Worm (Caenorhabditis elegans) whole organism, L2 larva: ENCODE results near the gene npr-27.

Experiments used
- R02D3.7 ChIP-seq: fragments of 150-350 bp; optimal IDR thresholded peaks from 2 replicates; lab custom pipeline; 2014; ENCODE audit warnings: missing biosample characterization, missing genetic modification characterization
- Y55F3AM.14 ChIP-seq: fragments of 200-800 bp; sonication (Bioruptor generic); optimal IDR thresholded peaks from 2 replicates; lab custom pipeline; 2018; ENCODE audit warnings: mild to moderate bottlenecking, missing genetic modification characterization, missing compliant biosample characterization
- alr-1 ChIP-seq: fragments of 150-350 bp; optimal IDR thresholded peaks from 2 replicates; lab custom pipeline; 2014; ENCODE audit warnings: missing biosample characterization, missing genetic modification characterization
- ama-1 ChIP-seq: fragments of 150-350 bp; optimal IDR thresholded peaks from 2 replicates; lab custom pipeline; 2018; ENCODE audit warnings: inconsistent platforms
- ceh-16 ChIP-seq: fragments of 150-350 bp; optimal IDR thresholded peaks from 2 replicates; lab custom pipeline; 2014; ENCODE audit warnings: missing biosample characterization, missing genetic modification characterization
- elt-1 ChIP-seq: fragments of 150-350 bp; optimal IDR thresholded peaks from 2 replicates; lab custom pipeline; 2014; ENCODE audit warnings: missing biosample characterization, missing genetic modification characterization
- lin-11 ChIP-seq: fragments of 150-350 bp; sonication (generic microtip); optimal IDR thresholded peaks from 2 replicates; lab custom pipeline; 2014; ENCODE audit warnings: missing biosample characterization, missing genetic modification characterization, inconsistent platforms, mixed read lengths
- mdl-1 ChIP-seq, 2 experiments: fragments of 150-350 bp in 1 of 2; sonication (generic microtip) in 1 of 2; optimal IDR thresholded peaks; 2 replicates each; lab custom pipeline; 2017; ENCODE audit warnings: missing biosample characterization in 2 of 2, missing genetic modification characterization in 2 of 2
- nhr-10 ChIP-seq: sonication (generic microtip); optimal IDR thresholded peaks from 2 replicates; lab custom pipeline; 2017; ENCODE audit warnings: missing biosample characterization, missing genetic modification characterization
- nhr-11 ChIP-seq: fragments of 150-350 bp; optimal IDR thresholded peaks from 2 replicates; lab custom pipeline; 2014; ENCODE audit warnings: missing biosample characterization, missing genetic modification characterization
- nhr-237 ChIP-seq: fragments of 150-350 bp; optimal IDR thresholded peaks from 2 replicates; lab custom pipeline; 2014; ENCODE audit warnings: missing biosample characterization, missing genetic modification characterization
- nhr-77 ChIP-seq: fragments of 150-350 bp; optimal IDR thresholded peaks from 2 replicates; lab custom pipeline; 2014; ENCODE audit warnings: missing biosample characterization, missing genetic modification characterization
- skn-1 ChIP-seq: sonication (generic microtip); optimal IDR thresholded peaks from 2 replicates; lab custom pipeline; 2017; ENCODE audit warnings: missing biosample characterization, missing genetic modification characterization

DNA sequence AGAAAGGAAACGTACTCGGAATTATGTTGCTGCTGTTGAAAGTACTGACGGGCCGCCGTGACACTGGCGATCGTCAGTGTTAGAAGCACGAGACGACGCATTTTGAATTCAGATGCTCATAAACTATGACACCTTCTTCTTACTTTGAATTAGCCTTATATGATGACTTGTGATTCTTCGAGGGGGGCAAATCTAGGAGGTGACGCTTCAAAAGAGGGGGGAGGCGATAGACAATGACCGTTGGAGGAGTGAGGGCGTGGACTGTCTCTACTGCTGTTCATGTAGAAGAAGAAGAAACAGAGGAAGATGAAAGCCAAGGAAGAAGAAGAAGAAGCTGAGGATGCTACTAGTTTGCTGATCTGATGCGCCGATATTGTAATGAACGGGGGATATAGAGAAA, 41.3 kb downstream of the npr-27 start, which contains the start of gene daf-42:
- no peak for TF ChIP-seq ceh-16
- no peak for TF ChIP-seq R02D3.7 (tag; lab: Kevin White, UChicago)
- TF ChIP-seq nhr-11, result no peak
- TF ChIP-seq Y55F3AM.14 (GFP tag; lab: Kevin White, UChicago), result no peak
- no peak for TF ChIP-seq skn-1
- no peak for TF ChIP-seq mdl-1 (tag; optimal IDR thresholded peaks at IDR 0.05; lab: Kevin White, UChicago)
- TF ChIP-seq ama-1 (lab: Kevin White, UChicago), result no peak
- TF ChIP-seq nhr-10, result no peak
- no peak for TF ChIP-seq nhr-237 (tag; lab: Kevin White, UChicago)
- no peak for TF ChIP-seq alr-1 (tag; lab: Kevin White, UChicago)
- TF ChIP-seq nhr-77 (tag; lab: Kevin White, UChicago), result no peak
- no peak for TF ChIP-seq elt-1 (tag; lab: Kevin White, UChicago)
- TF ChIP-seq lin-11 (tag; lab: Kevin White, UChicago), result no peak
